Fruit fly (Drosophila melanogaster) whole organism, embryonic: ENCODE data around the gene CG11698.

ENCODE experiments used
- CG32767 ChIP-seq: fragments of 200-800 bp; sonication (Bioruptor generic); IDR thresholded peaks from 2 replicates; pipeline ENCODE4 v1.3.6; 2022; ENCODE audit warnings: missing biosample characterization, missing genetic modification characterization
- br ChIP-seq: fragments of >200 bp; optimal IDR thresholded peaks from 2 replicates; lab custom pipeline; 2017
- lmd ChIP-seq: fragments of 200-800 bp; sonication (Bioruptor generic); IDR thresholded peaks from 2 replicates; pipeline ENCODE4 v1.3.6; 2022; ENCODE audit warnings: missing biosample characterization, missing genetic modification characterization
- pzg ChIP-seq: fragments of 200-800 bp; sonication (Bioruptor generic); optimal IDR thresholded peaks from 3 replicates; lab custom pipeline; 2018; ENCODE audit warnings: missing biosample characterization, mild to moderate bottlenecking, missing genetic modification characterization, moderate library complexity
- tll ChIP-seq, 2 experiments: fragments of 200-800 bp in 1 of 2; fragments of >200 bp in 1 of 2; sonication (Bioruptor generic) in 1 of 2; optimal IDR thresholded peaks; 2 replicates each; lab custom pipeline; 2017 to 2019; ENCODE audit warnings: missing biosample characterization in 2 of 2, missing genetic modification characterization in 2 of 2, mild to moderate bottlenecking in 1 of 2, moderate library complexity in 1 of 2

dm6 chr3R:8317709-8318335 is 5.8 kb downstream of the CG11698 start:
- TF ChIP-seq lmd (GFP tag; lab: Robert Waterston, UW) = no peak; the same call in 1 of the 2 replicates
- TF ChIP-seq pzg (GFP tag; lab: Kevin White, UChicago) = no peak
- no peak for TF ChIP-seq tll (GFP tag; optimal IDR thresholded peaks at IDR 0.05; lab: Kevin White, UChicago)
- TF ChIP-seq CG32767 (GFP tag; lab: Robert Waterston, UW) = no peak
- no peak for TF ChIP-seq br (lab: Kevin White, UChicago)
